Worm (Caenorhabditis elegans) whole organism, midembryonic: ENCODE measurements around the gene ins-21.

ENCODE experiments used
- T22C8.4 ChIP-seq: fragments of 200-800 bp; sonication (Bioruptor generic); IDR thresholded peaks from 2 replicates; pipeline ENCODE4 v1.3.6; 2022; ENCODE audit warnings: missing genetic modification characterization, missing compliant biosample characterization
- cog-1 ChIP-seq: sonication (generic microtip); optimal IDR thresholded peaks from 2 replicates; lab custom pipeline; 2016; ENCODE audit warnings: missing genetic modification characterization, missing compliant biosample characterization
- flt-1 ChIP-seq: fragments of 200-800 bp; sonication (Bioruptor generic); IDR thresholded peaks from 2 replicates; pipeline ENCODE4 v1.3.6; 2022; ENCODE audit warnings: missing genetic modification characterization, missing compliant biosample characterization
- klf-2 ChIP-seq: fragments of 200-800 bp; sonication (Bioruptor generic); conservative IDR thresholded peaks from 2 replicates; pipeline ENCODE4 v1.3.6; 2022; ENCODE audit warnings: missing genetic modification reagents, missing genetic modification characterization, missing compliant biosample characterization
- med-1 ChIP-seq: sonication (generic microtip); optimal IDR thresholded peaks from 2 replicates; lab custom pipeline; 2017; ENCODE audit warnings: missing genetic modification characterization, mild to moderate bottlenecking, missing compliant biosample characterization, antibody characterized with exemption, missing genetic modification reagents; ENCODE audit not compliant: insufficient read depth
- ref-1 ChIP-seq: fragments of 200-800 bp; sonication (Bioruptor generic); conservative IDR thresholded peaks from 2 replicates; pipeline ENCODE4 v1.3.6; 2022; ENCODE audit warnings: missing genetic modification reagents, missing genetic modification characterization, missing compliant biosample characterization
- tab-1 ChIP-seq: fragments of 200-800 bp; sonication (Bioruptor generic); IDR thresholded peaks from 2 replicates; pipeline ENCODE4 v1.3.6; 2022; ENCODE audit warnings: missing genetic modification characterization, missing compliant biosample characterization
- ztf-23 ChIP-seq: fragments of 200-800 bp; sonication (Bioruptor generic); IDR thresholded peaks from 2 replicates; pipeline ENCODE4 v1.3.6; 2022; ENCODE audit warnings: missing genetic modification reagents, missing genetic modification characterization, missing compliant biosample characterization
- ztf-29 ChIP-seq: fragments of 200-800 bp; sonication (Bioruptor generic); IDR thresholded peaks from 2 replicates; pipeline ENCODE4 v1.3.6; 2022; ENCODE audit warnings: missing genetic modification reagents, missing genetic modification characterization, missing compliant biosample characterization

Gene ins-21

DNA sequence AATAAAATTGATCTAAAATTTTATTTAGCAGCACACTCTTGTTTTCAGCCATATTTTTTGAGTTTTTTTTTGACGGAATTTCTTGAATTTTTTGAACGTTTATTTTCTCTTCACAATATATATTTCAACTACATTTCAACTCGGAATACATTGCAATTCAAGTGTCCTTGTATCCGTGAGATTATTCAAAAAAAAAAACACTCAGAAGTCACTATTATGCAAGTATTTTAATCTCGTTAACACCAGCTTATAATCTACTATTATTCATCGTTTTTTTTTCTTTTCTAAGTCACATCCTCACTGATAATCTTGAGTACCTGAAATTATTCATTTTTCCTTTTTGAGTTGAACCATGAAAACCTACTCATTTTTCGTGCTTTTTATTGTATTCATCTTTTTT is at the start of gene ins-21:
Gene ins-21, plus strand, starts transcription at position 301 of the 400 bp plus-strand sequence.
- TF ChIP-seq flt-1: no peak
- no peak for TF ChIP-seq klf-2 (GFP tag; lab: Robert Waterston, UW)
- no peak for TF ChIP-seq med-1 (GFP tag; lab: Kevin White, UChicago)
- TF ChIP-seq tab-1 (GFP tag; lab: Robert Waterston, UW): no peak
- no peak for TF ChIP-seq ztf-23
- TF ChIP-seq T22C8.4 (GFP tag; lab: Robert Waterston, UW): no peak
- TF ChIP-seq cog-1 (tag; lab: Kevin White, UChicago): no peak
- TF ChIP-seq ref-1 (GFP tag; lab: Robert Waterston, UW): no peak
- no peak for TF ChIP-seq ztf-29 (GFP tag; lab: Robert Waterston, UW)

DNA sequence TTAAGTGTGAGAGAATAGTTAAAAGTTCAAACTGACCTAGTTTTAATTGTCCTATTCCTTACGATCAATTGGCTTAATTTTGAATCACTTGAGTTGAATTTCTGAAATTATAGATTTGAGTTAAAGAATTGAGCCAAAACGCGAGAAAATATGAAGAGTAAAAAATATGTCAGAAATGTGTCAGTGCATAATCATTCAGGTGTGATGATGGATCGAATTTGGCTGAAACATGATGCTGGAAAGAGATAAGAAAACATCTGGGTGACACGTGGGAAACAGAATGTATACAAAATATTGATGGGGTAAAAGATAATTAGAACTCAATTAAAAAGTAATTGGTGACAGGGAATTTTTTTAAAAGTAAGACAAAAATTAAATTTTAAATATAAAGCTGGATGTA is 49.8 kb upstream of the ins-21 start, which contains the start of gene R10E12.2:
Gene R10E12.2, minus strand, starts transcription at position 101 of the 400 bp plus-strand sequence.
- TF ChIP-seq flt-1 (no peak), klf-2 (GFP tag; lab: Robert Waterston, UW) (no peak), ref-1 (GFP tag; lab: Robert Waterston, UW) (no peak), tab-1 (GFP tag; lab: Robert Waterston, UW) (no peak), ztf-23 (no peak), med-1 (GFP tag; lab: Kevin White, UChicago) (no peak), cog-1 (tag; lab: Kevin White, UChicago) (no peak), ztf-29 (GFP tag; lab: Robert Waterston, UW) (no peak), T22C8.4 (GFP tag; lab: Robert Waterston, UW) (no peak)

ce11 chrIII:9982119-9982642 is 41.4 kb upstream of the ins-21 start:
- TF ChIP-seq med-1 (GFP tag; lab: Kevin White, UChicago) (no peak), flt-1 (no peak), ztf-23 (no peak), klf-2 (GFP tag; lab: Robert Waterston, UW) (no peak), ref-1 (GFP tag; lab: Robert Waterston, UW) (no peak), tab-1 (GFP tag; lab: Robert Waterston, UW) (no peak)

DNA sequence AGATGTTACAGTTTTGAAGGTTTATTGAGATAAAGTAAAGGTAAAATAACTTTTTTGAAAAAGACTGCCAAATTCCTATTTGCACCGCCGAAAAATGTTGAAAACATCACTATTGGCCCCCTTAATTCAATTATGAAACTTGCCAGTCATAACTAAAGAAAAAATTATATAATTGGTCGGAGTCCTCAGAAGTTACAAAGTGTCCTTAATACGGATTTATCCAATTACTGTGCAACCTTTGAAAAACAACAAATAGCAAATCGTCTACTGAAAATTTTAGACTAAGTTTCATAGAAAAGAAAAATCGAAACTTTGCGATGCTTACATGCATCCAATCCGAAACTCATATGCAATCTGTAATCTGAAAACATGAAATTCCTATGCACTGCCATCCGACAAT is 38.9 kb upstream of the ins-21 start:
- no peak for TF ChIP-seq cog-1 (tag; lab: Kevin White, UChicago)
- no peak for TF ChIP-seq T22C8.4 (GFP tag; lab: Robert Waterston, UW)
- TF ChIP-seq klf-2 (GFP tag; lab: Robert Waterston, UW): no peak
- TF ChIP-seq ztf-29 (GFP tag; lab: Robert Waterston, UW): no peak
- TF ChIP-seq flt-1: no peak
- no peak for TF ChIP-seq ref-1 (GFP tag; lab: Robert Waterston, UW)
- no peak for TF ChIP-seq ztf-23
- no peak for TF ChIP-seq tab-1 (GFP tag; lab: Robert Waterston, UW)

DNA sequence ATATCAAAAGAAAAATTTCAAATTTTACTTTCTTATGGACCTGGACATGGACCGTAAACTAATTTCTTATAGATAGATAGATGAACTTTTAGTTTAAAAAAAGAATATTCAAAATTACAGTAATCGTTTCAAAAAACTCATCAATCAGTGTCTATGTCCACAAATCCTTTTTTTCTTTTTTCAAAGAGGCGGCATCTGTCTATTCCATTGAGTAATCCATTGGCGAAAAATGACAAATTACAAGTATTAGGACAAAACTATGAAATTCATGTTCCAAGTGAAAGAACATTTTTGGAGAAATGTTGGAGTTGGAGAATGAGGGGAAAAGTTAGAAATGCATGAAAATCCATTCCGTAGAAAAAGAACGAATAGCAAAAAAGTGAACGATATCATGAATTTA is 38.0 kb upstream of the ins-21 start:
- no peak for TF ChIP-seq tab-1 (GFP tag; lab: Robert Waterston, UW)
- TF ChIP-seq ztf-23: no peak
- no peak for TF ChIP-seq ztf-29 (GFP tag; lab: Robert Waterston, UW)
- TF ChIP-seq flt-1: no peak
- no peak for TF ChIP-seq T22C8.4 (GFP tag; lab: Robert Waterston, UW)
- TF ChIP-seq klf-2 (GFP tag; lab: Robert Waterston, UW): no peak
- no peak for TF ChIP-seq ref-1 (GFP tag; lab: Robert Waterston, UW)
- no peak for TF ChIP-seq cog-1 (tag; lab: Kevin White, UChicago)
- no peak for TF ChIP-seq med-1 (GFP tag; lab: Kevin White, UChicago)

DNA sequence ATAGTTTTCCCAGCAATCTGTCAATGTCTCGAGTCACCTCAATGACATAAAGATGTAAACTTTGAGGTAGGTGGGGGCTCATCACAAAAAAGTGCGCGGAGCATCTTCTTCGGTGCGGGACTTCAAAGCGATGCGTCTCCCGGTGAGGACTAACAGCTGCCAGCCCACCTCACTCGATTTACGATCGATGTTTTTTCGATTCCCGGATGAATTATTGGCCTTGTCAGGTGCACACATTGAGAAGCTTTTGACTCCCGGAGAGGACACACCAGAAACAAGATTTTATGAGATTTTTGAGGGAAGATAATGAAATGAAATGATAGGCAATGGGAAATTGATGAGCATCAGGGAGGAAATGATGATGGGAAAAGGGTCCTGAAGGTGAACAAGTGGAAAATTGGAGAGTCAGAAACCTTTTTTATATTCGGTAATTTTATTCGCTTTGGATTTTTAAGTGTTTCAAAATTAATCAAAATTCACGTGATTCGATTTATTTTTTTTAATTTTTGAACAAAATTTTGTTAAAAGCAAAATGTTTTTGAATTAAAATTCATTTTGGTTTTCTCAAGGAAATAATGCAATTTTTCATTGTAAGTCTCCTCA is 36.6 kb upstream of the ins-21 start, which contains the start of gene C05B5.12:
Gene C05B5.12, plus strand, starts transcription at position 553 of the 603 bp plus-strand sequence.
- TF ChIP-seq T22C8.4 (GFP tag; lab: Robert Waterston, UW): no peak
- TF ChIP-seq flt-1: no peak
- TF ChIP-seq ref-1 (GFP tag; lab: Robert Waterston, UW): no peak
- no peak for TF ChIP-seq ztf-29 (GFP tag; lab: Robert Waterston, UW)
- no peak for TF ChIP-seq klf-2 (GFP tag; lab: Robert Waterston, UW)
- no peak for TF ChIP-seq tab-1 (GFP tag; lab: Robert Waterston, UW)
- no peak for TF ChIP-seq med-1 (GFP tag; lab: Kevin White, UChicago)
- TF ChIP-seq cog-1 (tag; lab: Kevin White, UChicago): no peak

DNA sequence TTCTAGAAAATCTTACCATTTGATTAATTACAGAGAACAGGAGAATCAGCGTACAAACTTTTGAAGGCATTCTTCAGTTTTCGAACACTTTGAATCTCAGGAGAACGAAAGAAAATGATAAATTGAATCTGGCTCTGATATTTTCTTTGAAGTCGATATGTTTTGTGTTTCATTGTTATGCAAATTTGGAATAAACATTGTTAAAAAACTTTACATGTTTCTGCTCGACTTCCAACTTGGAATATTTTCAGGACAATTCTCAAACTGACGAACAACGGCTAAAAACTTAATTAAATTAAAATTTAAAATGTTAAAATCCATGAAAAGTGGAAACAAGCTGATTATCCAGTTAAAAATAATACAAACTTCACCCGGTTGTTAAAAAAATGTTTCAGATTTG is 35.2 kb upstream of the ins-21 start, which contains the start of gene C05B5.1:
Gene C05B5.1, minus strand, starts transcription at position 101 of the 400 bp plus-strand sequence.
- TF ChIP-seq ztf-29 (GFP tag; lab: Robert Waterston, UW) (no peak), flt-1 (no peak), tab-1 (GFP tag; lab: Robert Waterston, UW) (no peak), T22C8.4 (GFP tag; lab: Robert Waterston, UW) (no peak)

DNA sequence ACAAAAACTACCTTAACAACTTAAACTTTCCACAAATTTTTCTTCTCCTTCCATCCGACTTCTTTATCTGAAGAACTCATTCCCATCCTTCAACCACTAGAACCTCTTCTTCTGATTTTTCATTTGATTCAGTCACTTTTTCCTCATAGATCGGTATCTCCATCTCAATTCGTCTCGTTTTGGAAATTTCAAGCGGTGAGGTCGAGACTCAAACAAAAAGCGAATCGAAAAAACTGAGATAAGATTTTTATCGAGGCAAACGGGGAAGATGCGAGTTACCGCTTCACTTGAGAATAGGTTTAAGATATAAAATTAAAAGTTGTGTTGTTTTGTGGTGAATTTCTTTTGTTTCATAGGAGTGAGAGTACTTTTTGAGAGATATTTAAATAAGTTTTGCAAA is 32.2 kb upstream of the ins-21 start:
- TF ChIP-seq ztf-29 (GFP tag; lab: Robert Waterston, UW) (no peak), flt-1 (no peak), tab-1 (GFP tag; lab: Robert Waterston, UW) (no peak), T22C8.4 (GFP tag; lab: Robert Waterston, UW) (no peak), cog-1 (tag; lab: Kevin White, UChicago) (no peak), ztf-23 (no peak), med-1 (GFP tag; lab: Kevin White, UChicago) (no peak)

ce11 chrIII:9993535-9993934 is 30.0 kb upstream of the ins-21 start, which contains the start of gene C05B5.4:
Gene C05B5.4, plus strand, starts transcription at chrIII:9993885.
- TF ChIP-seq ztf-23 (no peak), flt-1 (no peak), tab-1 (GFP tag; lab: Robert Waterston, UW) (no peak), T22C8.4 (GFP tag; lab: Robert Waterston, UW) (no peak)
